Worm (Caenorhabditis elegans) whole organism, mixed stage, embryonic: ENCODE results near the gene str-262.

Experiments used
- ces-1 ChIP-seq: fragments of 150-350 bp; optimal IDR thresholded peaks from 2 replicates; lab custom pipeline; 2014; ENCODE audit warnings: missing biosample characterization, missing genetic modification reagents, missing genetic modification characterization
- cnd-1 ChIP-seq: fragments of 200-800 bp; sonication (Bioruptor generic); optimal IDR thresholded peaks from 2 replicates; lab custom pipeline; 2018; ENCODE audit warnings: mild to moderate bottlenecking, missing genetic modification characterization, missing compliant biosample characterization
- elt-1 ChIP-seq: sonication (generic microtip); optimal IDR thresholded peaks from 2 replicates; lab custom pipeline; 2017; ENCODE audit warnings: missing genetic modification characterization, mild to moderate bottlenecking, missing compliant biosample characterization, antibody characterized with exemption, moderate library complexity, borderline replicate concordance; ENCODE audit not compliant: insufficient read depth
- flh-1 ChIP-seq: fragments of 200-800 bp; sonication (Bioruptor generic); optimal IDR thresholded peaks from 2 replicates; lab custom pipeline; 2018; ENCODE audit warnings: mild to moderate bottlenecking, missing genetic modification characterization, moderate library complexity, missing compliant biosample characterization
- lin-13 ChIP-seq: fragments of 150-350 bp; optimal IDR thresholded peaks from 2 replicates; lab custom pipeline; 2014; ENCODE audit warnings: missing biosample characterization, missing genetic modification characterization
- nhr-12 ChIP-seq: fragments of 150-350 bp; optimal IDR thresholded peaks from 2 replicates; lab custom pipeline; 2014; ENCODE audit warnings: missing biosample characterization, missing genetic modification characterization
- nhr-76 ChIP-seq: sonication (generic microtip); optimal IDR thresholded peaks from 2 replicates; lab custom pipeline; 2017; ENCODE audit warnings: missing biosample characterization, missing genetic modification characterization
- pha-4 ChIP-seq: fragments of 150-350 bp; optimal IDR thresholded peaks from 2 replicates; lab custom pipeline; 2018; ENCODE audit warnings: missing biosample characterization, missing genetic modification reagents, missing genetic modification characterization
- sptf-1 ChIP-seq: sonication (generic microtip); optimal IDR thresholded peaks from 2 replicates; lab custom pipeline; 2017; ENCODE audit warnings: mild to moderate bottlenecking, missing genetic modification characterization, moderate library complexity, missing compliant biosample characterization
- unc-120 ChIP-seq: sonication (generic microtip); optimal IDR thresholded peaks from 2 replicates; lab custom pipeline; 2017; ENCODE audit warnings: missing genetic modification characterization, missing compliant biosample characterization; ENCODE audit not compliant: poor library complexity, severe bottlenecking
- ztf-11 ChIP-seq: fragments of 150-350 bp; optimal IDR thresholded peaks from 2 replicates; lab custom pipeline; 2014; ENCODE audit warnings: missing biosample characterization, missing genetic modification characterization

DNA sequence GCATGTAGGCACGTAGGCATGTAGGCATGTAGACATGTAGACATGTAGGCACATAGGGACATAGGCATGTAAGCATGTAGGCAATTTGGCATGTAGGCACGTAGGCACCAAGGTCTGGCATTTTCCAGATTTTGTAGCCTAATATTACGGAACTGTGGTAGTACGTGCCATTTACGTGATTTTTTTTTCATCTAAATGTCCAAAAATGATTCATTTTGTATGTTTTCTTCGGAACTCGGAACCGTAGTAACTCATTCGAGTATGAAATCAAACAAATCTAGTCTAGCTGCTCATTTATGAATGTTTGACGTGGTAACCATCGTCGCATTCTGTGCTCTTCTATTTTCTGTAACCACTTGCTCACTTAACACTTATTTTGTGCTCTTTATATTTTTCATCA lies 25.8 kb upstream of the str-262 start, which contains the start of gene srbc-59:
- TF ChIP-seq ztf-11 (tag; lab: Kevin White, UChicago) (no peak), cnd-1 (tag; lab: Kevin White, UChicago) (no peak), flh-1 (GFP tag; lab: Kevin White, UChicago) (no peak), nhr-12 (tag; lab: Kevin White, UChicago) (no peak), nhr-76 (tag; lab: Kevin White, UChicago) (no peak), pha-4 (no peak), ces-1 (GFP tag; lab: Kevin White, UChicago) (no peak), unc-120 (tag; lab: Kevin White, UChicago) (no peak), elt-1 (no peak), lin-13 (tag; lab: Kevin White, UChicago) (no peak), sptf-1 (tag; lab: Kevin White, UChicago) (no peak)
